Worm (Caenorhabditis elegans) whole organism, L3 larva: ENCODE results near the gene slc-17.8.

Source experiments
- ZK546.5 ChIP-seq: sonication (generic microtip); optimal IDR thresholded peaks from 2 replicates; lab custom pipeline; 2017; ENCODE audit warnings: missing biosample characterization, missing genetic modification characterization
- aly-2 ChIP-seq: fragments of 150-350 bp; optimal IDR thresholded peaks from 2 replicates; lab custom pipeline; 2014; ENCODE audit warnings: missing biosample characterization, missing genetic modification characterization
- ama-1 ChIP-seq: fragments of 150-350 bp; optimal IDR thresholded peaks from 2 replicates; lab custom pipeline; 2018
- ceh-16 ChIP-seq: sonication (generic microtip); optimal IDR thresholded peaks from 2 replicates; lab custom pipeline; 2017; ENCODE audit warnings: missing biosample characterization, missing genetic modification characterization
- daf-12 ChIP-seq: fragments of 150-350 bp; optimal IDR thresholded peaks from 2 replicates; lab custom pipeline; 2014; ENCODE audit warnings: missing biosample characterization, missing genetic modification reagents, missing genetic modification characterization
- egl-27 ChIP-seq: sonication (generic microtip); optimal IDR thresholded peaks from 4 replicates; lab custom pipeline; 2017; ENCODE audit warnings: missing biosample characterization, missing genetic modification reagents, missing genetic modification characterization
- egl-5 ChIP-seq: fragments of 150-350 bp; optimal IDR thresholded peaks from 2 replicates; lab custom pipeline; 2017; ENCODE audit warnings: missing biosample characterization, missing genetic modification reagents, missing genetic modification characterization, inconsistent platforms
- elt-1 ChIP-seq: fragments of 150-350 bp; optimal IDR thresholded peaks from 2 replicates; lab custom pipeline; 2014; ENCODE audit warnings: missing biosample characterization, missing genetic modification characterization
- elt-2 ChIP-seq: sonication (generic microtip); optimal IDR thresholded peaks from 2 replicates; lab custom pipeline; 2016; ENCODE audit warnings: missing genetic modification reagents, mild to moderate bottlenecking, missing genetic modification characterization, missing compliant biosample characterization
- fkh-10 ChIP-seq: sonication (generic microtip); optimal IDR thresholded peaks from 2 replicates; lab custom pipeline; 2017; ENCODE audit warnings: missing biosample characterization, missing genetic modification reagents, missing genetic modification characterization
- fkh-2 ChIP-seq: fragments of 150-350 bp; optimal IDR thresholded peaks from 2 replicates; lab custom pipeline; 2014; ENCODE audit warnings: missing biosample characterization, missing genetic modification reagents, missing genetic modification characterization
- fos-1 ChIP-seq: fragments of 150-350 bp; optimal IDR thresholded peaks from 2 replicates; lab custom pipeline; 2014; ENCODE audit warnings: missing biosample characterization, missing genetic modification characterization
- hmg-11 ChIP-seq: sonication (generic microtip); optimal IDR thresholded peaks from 2 replicates; lab custom pipeline; 2016; ENCODE audit warnings: missing genetic modification characterization, missing compliant biosample characterization
- lin-39 ChIP-seq: fragments of 150-350 bp; optimal IDR thresholded peaks from 2 replicates; lab custom pipeline; 2018; ENCODE audit warnings: missing biosample characterization, missing genetic modification reagents, missing genetic modification characterization
- lsy-12 ChIP-seq: sonication (generic microtip); optimal IDR thresholded peaks from 2 replicates; lab custom pipeline; 2016; ENCODE audit warnings: mild to moderate bottlenecking, missing genetic modification characterization, missing compliant biosample characterization
- mdl-1 ChIP-seq: fragments of 150-350 bp; optimal IDR thresholded peaks from 2 replicates; lab custom pipeline; 2014; ENCODE audit warnings: missing biosample characterization, missing genetic modification characterization
- mml-1 ChIP-seq: fragments of 150-350 bp; sonication (generic microtip); optimal IDR thresholded peaks from 3 replicates; lab custom pipeline; 2014; ENCODE audit warnings: missing biosample characterization, missing genetic modification characterization
- nfya-1 ChIP-seq: sonication (generic microtip); optimal IDR thresholded peaks from 2 replicates; lab custom pipeline; 2017; ENCODE audit warnings: missing genetic modification characterization, mild to moderate bottlenecking, missing compliant biosample characterization, antibody characterized with exemption, moderate library complexity; ENCODE audit not compliant: insufficient read depth
- nhr-11 ChIP-seq: fragments of 150-350 bp; optimal IDR thresholded peaks from 2 replicates; lab custom pipeline; 2014; ENCODE audit warnings: missing biosample characterization, missing genetic modification characterization
- nhr-23 ChIP-seq: fragments of 150-350 bp; optimal IDR thresholded peaks from 2 replicates; lab custom pipeline; 2014; ENCODE audit warnings: missing biosample characterization, missing genetic modification reagents, missing genetic modification characterization
- nhr-25 ChIP-seq: sonication (generic microtip); optimal IDR thresholded peaks from 2 replicates; lab custom pipeline; 2017; ENCODE audit warnings: missing biosample characterization, missing genetic modification characterization
- nhr-28 ChIP-seq: fragments of 150-350 bp; optimal IDR thresholded peaks from 2 replicates; lab custom pipeline; 2014; ENCODE audit warnings: missing biosample characterization, missing genetic modification characterization
- nhr-43 ChIP-seq: sonication (generic microtip); optimal IDR thresholded peaks from 2 replicates; lab custom pipeline; 2016; ENCODE audit warnings: mild to moderate bottlenecking, missing genetic modification characterization, missing compliant biosample characterization; ENCODE audit not compliant: poor library complexity, severe bottlenecking
- nhr-77 ChIP-seq: fragments of 150-350 bp; optimal IDR thresholded peaks from 2 replicates; lab custom pipeline; 2014; ENCODE audit warnings: missing biosample characterization, missing genetic modification characterization
- pqm-1 ChIP-seq: fragments of 150-350 bp; optimal IDR thresholded peaks from 2 replicates; lab custom pipeline; 2017; ENCODE audit warnings: missing biosample characterization, missing genetic modification characterization, inconsistent platforms
- sea-2 ChIP-seq: fragments of 150-350 bp; sonication (generic microtip); optimal IDR thresholded peaks from 4 replicates; lab custom pipeline; 2014; ENCODE audit warnings: missing biosample characterization, missing genetic modification reagents, missing genetic modification characterization
- skn-1 ChIP-seq: fragments of 150-350 bp; optimal IDR thresholded peaks from 2 replicates; lab custom pipeline; 2014; ENCODE audit warnings: missing biosample characterization, missing genetic modification characterization
- tbx-2 ChIP-seq: sonication (generic microtip); optimal IDR thresholded peaks from 2 replicates; lab custom pipeline; 2016; ENCODE audit warnings: mild to moderate bottlenecking, missing genetic modification characterization, missing compliant biosample characterization
- unc-62 ChIP-seq: fragments of 150-350 bp; sonication (generic microtip); optimal IDR thresholded peaks from 4 replicates; lab custom pipeline; 2014; ENCODE audit warnings: missing biosample characterization, missing genetic modification reagents, missing genetic modification characterization
- zag-1 ChIP-seq: fragments of 150-350 bp; optimal IDR thresholded peaks from 2 replicates; lab custom pipeline; 2014; ENCODE audit warnings: missing biosample characterization, missing genetic modification characterization
- ztf-4 ChIP-seq: fragments of 150-350 bp; optimal IDR thresholded peaks from 2 replicates; lab custom pipeline; 2014; ENCODE audit warnings: missing biosample characterization, missing genetic modification characterization

The slc-17.8 gene

ce11 chrV:8545531-8546224 lies at the start of gene slc-17.8, which contains the start of gene asns-1:
TSS of gene slc-17.8 (minus strand) at chrV:8545581.
TSS of gene asns-1 (plus strand) at chrV:8546174.
- no peak for TF ChIP-seq fos-1 (tag; lab: Kevin White, UChicago)
- TF ChIP-seq egl-27 (tag; lab: Kevin White, UChicago): no peak
- no peak for TF ChIP-seq aly-2 (tag; lab: Kevin White, UChicago)
- no peak for TF ChIP-seq ZK546.5 (tag; lab: Kevin White, UChicago)
- TF ChIP-seq fkh-10 (GFP tag; lab: Kevin White, UChicago): no peak
- no peak for TF ChIP-seq nhr-25
- no peak for TF ChIP-seq lin-39 (tag; lab: Kevin White, UChicago)

- TF ChIP-seq egl-5 (tag; lab: Kevin White, UChicago): peak; percentile 48
- TF ChIP-seq lin-39 (tag; lab: Kevin White, UChicago): peak; percentile 32
- TF ChIP-seq egl-27 (tag; lab: Kevin White, UChicago): no peak
- TF ChIP-seq zag-1 (tag; lab: Kevin White, UChicago): no peak
- peak; percentile 24 for TF ChIP-seq nfya-1
Measured at ce11 chrV:8594105-8594964, 49.0 kb upstream of the slc-17.8 start, which contains the start of gene tag-196. TSS of gene tag-196 (plus strand) at chrV:8594914.

ce11 chrV:8592691-8593307 lies 47.4 kb upstream of the slc-17.8 start:
- TF ChIP-seq egl-5 (tag; lab: Kevin White, UChicago) (peak; percentile 13), nhr-77 (tag; lab: Kevin White, UChicago) (no peak), fkh-2 (tag; lab: Kevin White, UChicago) (no peak), fkh-10 (GFP tag; lab: Kevin White, UChicago) (peak; percentile 13), elt-1 (tag; lab: Kevin White, UChicago) (peak; percentile 58), unc-62 (GFP tag; lab: Kevin White, UChicago) (peak; percentile 53)

- TF ChIP-seq nhr-77 (tag; lab: Kevin White, UChicago) (no peak), nhr-11 (tag; lab: Kevin White, UChicago) (no peak), ama-1 (lab: Kevin White, UChicago) (no peak), ceh-16 (tag; lab: Kevin White, UChicago) (no peak), tbx-2 (tag; lab: Kevin White, UChicago) (no peak), nhr-23 (no peak), skn-1 (tag; lab: Kevin White, UChicago) (no peak), mdl-1 (tag; lab: Kevin White, UChicago) (no peak), nhr-25 (no peak), daf-12 (tag; lab: Kevin White, UChicago) (no peak), sea-2 (GFP tag; lab: Kevin White, UChicago) (no peak), nhr-43 (tag; lab: Kevin White, UChicago) (no peak), pqm-1 (tag; lab: Kevin White, UChicago) (no peak), elt-2 (tag; lab: Kevin White, UChicago) (no peak), ztf-4 (no peak), nhr-28 (tag; lab: Kevin White, UChicago) (no peak), lsy-12 (tag; lab: Kevin White, UChicago) (no peak), fkh-10 (GFP tag; lab: Kevin White, UChicago) (no peak), mml-1 (tag; lab: Kevin White, UChicago) (no peak), hmg-11 (no peak)
Measured at ce11 chrV:8588079-8588478, 42.7 kb upstream of the slc-17.8 start, which contains the start of gene C10B5.3. TSS of gene C10B5.3 (minus strand) at chrV:8588179.
